Worm (Caenorhabditis elegans): ENCODE results near the gene tcl-2.

DNA sequence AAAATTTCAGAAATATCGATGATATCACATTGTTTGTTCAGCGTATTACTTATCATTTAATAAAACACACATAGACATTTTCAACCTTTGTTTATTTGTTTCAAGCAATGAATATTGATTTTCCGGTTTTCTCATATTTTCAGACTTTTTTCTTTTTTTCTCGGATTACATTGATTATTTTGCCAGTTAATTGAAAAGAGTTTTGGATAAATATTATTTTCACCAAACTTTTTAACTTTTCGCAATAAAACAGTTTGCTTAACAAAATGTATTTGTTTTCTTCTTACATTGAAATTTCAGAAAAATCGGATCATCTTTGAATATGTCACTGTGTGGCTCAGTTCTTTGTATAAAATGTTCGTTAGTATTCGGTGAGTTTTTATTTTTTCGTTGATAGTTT, 16.4 kb upstream of the tcl-2 start, which contains the start of gene Y38C1AA.6:
- TF ChIP-seq ets-4 (tag; optimal IDR thresholded peaks at IDR 0.05) (no peak), elt-2 (tag; optimal IDR thresholded peaks at IDR 0.05) (no peak), K02D7.2 (tag; optimal IDR thresholded peaks at IDR 0.05) (no peak), fax-1 (tag; optimal IDR thresholded peaks at IDR 0.05) (no peak), dve-1 (tag; optimal IDR thresholded peaks at IDR 0.05) (no peak), ceh-19 (GFP tag; optimal IDR thresholded peaks at IDR 0.05) (no peak), nfya-1 (tag; optimal IDR thresholded peaks at IDR 0.05) (no peak), pag-3 (tag; optimal IDR thresholded peaks at IDR 0.05; ENCODE audit: borderline replicate concordance) (no peak), ceh-6 (GFP tag; optimal IDR thresholded peaks at IDR 0.05) (no peak), ceh-45 (GFP tag; IDR thresholded peaks at IDR 0.05) (no peak), F13H6.1 (tag; optimal IDR thresholded peaks at IDR 0.05) (no peak)

Measured in whole organism, late embryonic.